Worm (Caenorhabditis elegans) whole organism, L4 larva: ENCODE measurements around the gene F38B7.17.

Source experiments
- F26F4.8 ChIP-seq: fragments of 200-800 bp; sonication (Bioruptor generic); conservative IDR thresholded peaks from 2 replicates; pipeline ENCODE4 v1.3.6; 2022; ENCODE audit warnings: missing genetic modification characterization, missing compliant biosample characterization
- F44E2.7 ChIP-seq: fragments of 200-800 bp; sonication (Bioruptor generic); IDR thresholded peaks from 2 replicates; pipeline ENCODE4 v2.1.2; 2022; ENCODE audit warnings: missing genetic modification characterization, missing compliant biosample characterization
- F49E8.2 ChIP-seq: sonication (generic microtip); optimal IDR thresholded peaks from 2 replicates; lab custom pipeline; 2016; ENCODE audit warnings: missing compliant biosample characterization, mild to moderate bottlenecking, missing genetic modification characterization, borderline replicate concordance
- T20F7.1 ChIP-seq: fragments of 200-800 bp; sonication (Bioruptor generic); optimal IDR thresholded peaks from 2 replicates; lab custom pipeline; 2018; ENCODE audit warnings: mild to moderate bottlenecking, missing genetic modification characterization, missing compliant biosample characterization
- Y5F2A.4 ChIP-seq: fragments of 200-800 bp; sonication (Bioruptor generic); optimal IDR thresholded peaks from 2 replicates; lab custom pipeline; 2018; ENCODE audit warnings: mild to moderate bottlenecking, missing genetic modification characterization, missing compliant biosample characterization
- Y75B8A.6 ChIP-seq: fragments of 200-800 bp; sonication (Bioruptor generic); IDR thresholded peaks from 2 replicates; pipeline ENCODE4 v1.3.6; 2022; ENCODE audit warnings: missing genetic modification reagents, missing genetic modification characterization, missing compliant biosample characterization
- aly-2 ChIP-seq: sonication (generic microtip); optimal IDR thresholded peaks from 2 replicates; lab custom pipeline; 2018; ENCODE audit warnings: missing biosample characterization, missing genetic modification characterization
- ama-1 ChIP-seq: fragments of 150-350 bp; optimal IDR thresholded peaks from 2 replicates; lab custom pipeline; 2014; ENCODE audit warnings: inconsistent platforms, mixed read lengths
- arid-1 ChIP-seq: fragments of 200-800 bp; sonication (Bioruptor generic); conservative IDR thresholded peaks from 2 replicates; pipeline ENCODE4 v1.3.6; 2022; ENCODE audit warnings: missing genetic modification reagents, missing genetic modification characterization, missing compliant biosample characterization
- ceh-28 ChIP-seq: fragments of 150-350 bp; optimal IDR thresholded peaks from 2 replicates; lab custom pipeline; 2014; ENCODE audit warnings: missing biosample characterization, missing genetic modification reagents, missing genetic modification characterization
- ceh-44 ChIP-seq: fragments of 200-800 bp; sonication (Bioruptor generic); IDR thresholded peaks from 2 replicates; pipeline ENCODE4 v1.3.6; 2022; ENCODE audit warnings: missing genetic modification reagents, missing genetic modification characterization, missing compliant biosample characterization
- ces-1 ChIP-seq: fragments of 150-350 bp; sonication (generic microtip); optimal IDR thresholded peaks from 4 replicates; lab custom pipeline; 2014; ENCODE audit warnings: missing biosample characterization, missing genetic modification reagents, missing genetic modification characterization
- cey-2 ChIP-seq: sonication (generic microtip); optimal IDR thresholded peaks from 3 replicates; lab custom pipeline; 2017; ENCODE audit warnings: missing genetic modification characterization, mild to moderate bottlenecking, missing compliant biosample characterization, antibody characterized with exemption, borderline replicate concordance; ENCODE audit not compliant: insufficient read depth
- ctbp-1 ChIP-seq: fragments of 200-800 bp; sonication (Bioruptor generic); IDR thresholded peaks from 2 replicates; pipeline ENCODE4 v1.3.6; 2022; ENCODE audit warnings: missing genetic modification reagents, missing genetic modification characterization, missing compliant biosample characterization
- daf-19 ChIP-seq: fragments of 200-800 bp; sonication (Bioruptor generic); conservative IDR thresholded peaks from 2 replicates; pipeline ENCODE4 v1.3.6; 2022; ENCODE audit warnings: missing genetic modification characterization, missing compliant biosample characterization
- dmd-9 ChIP-seq: fragments of 200-800 bp; sonication (Bioruptor generic); IDR thresholded peaks from 2 replicates; pipeline ENCODE4 v1.3.6; 2022; ENCODE audit warnings: missing genetic modification reagents, missing genetic modification characterization, missing compliant biosample characterization
- duxl-1 ChIP-seq: sonication (generic microtip); optimal IDR thresholded peaks from 2 replicates; lab custom pipeline; 2016; ENCODE audit warnings: mild to moderate bottlenecking, missing genetic modification characterization, moderate library complexity, missing compliant biosample characterization; ENCODE audit not compliant: poor library complexity
- egl-43 ChIP-seq: fragments of 200-800 bp; sonication (Bioruptor generic); IDR thresholded peaks from 2 replicates; pipeline ENCODE4 v1.3.6; 2022; ENCODE audit warnings: missing genetic modification reagents, missing genetic modification characterization, missing compliant biosample characterization
- fkh-10 ChIP-seq: fragments of 150-350 bp; optimal IDR thresholded peaks from 2 replicates; lab custom pipeline; 2014; ENCODE audit warnings: missing biosample characterization, missing genetic modification reagents, missing genetic modification characterization
- fos-1 ChIP-seq: fragments of 150-350 bp; optimal IDR thresholded peaks from 2 replicates; lab custom pipeline; 2014; ENCODE audit warnings: missing biosample characterization, missing genetic modification characterization
- gei-8 ChIP-seq: fragments of 200-800 bp; sonication (Bioruptor generic); optimal IDR thresholded peaks from 2 replicates; lab custom pipeline; 2018; ENCODE audit warnings: mild to moderate bottlenecking, missing genetic modification characterization, missing compliant biosample characterization
- hif-1 ChIP-seq, 2 experiments: sonication (generic microtip); optimal IDR thresholded peaks; 2 replicates each; lab custom pipeline; 2016 to 2017; ENCODE audit warnings: missing compliant biosample characterization in 2 of 2, missing genetic modification characterization in 2 of 2, missing genetic modification reagents in 2 of 2, missing genotype in 2 of 2, mild to moderate bottlenecking in 1 of 2
- lin-1 ChIP-seq: fragments of 200-800 bp; sonication (Bioruptor generic); IDR thresholded peaks from 2 replicates; pipeline ENCODE4 v1.3.6; 2022; ENCODE audit warnings: missing genetic modification reagents, missing genetic modification characterization, missing compliant biosample characterization
- lin-13 ChIP-seq: fragments of 150-350 bp; optimal IDR thresholded peaks from 2 replicates; lab custom pipeline; 2014; ENCODE audit warnings: missing biosample characterization, missing genetic modification reagents, missing genetic modification characterization
- lin-38 ChIP-seq: fragments of 200-800 bp; sonication (Bioruptor generic); IDR thresholded peaks from 2 replicates; pipeline ENCODE4 v1.3.6; 2022; ENCODE audit warnings: missing genetic modification reagents, missing genetic modification characterization, missing compliant biosample characterization
- lir-3 ChIP-seq: sonication (generic microtip); optimal IDR thresholded peaks from 2 replicates; lab custom pipeline; 2016; ENCODE audit warnings: mild to moderate bottlenecking, missing genetic modification characterization, missing compliant biosample characterization
- lsy-2 ChIP-seq, 2 experiments: fragments of 150-350 bp in 1 of 2; sonication (generic microtip) in 1 of 2; optimal IDR thresholded peaks; 2 replicates each; lab custom pipeline; 2014 to 2017; ENCODE audit warnings: missing biosample characterization in 2 of 2, missing genetic modification characterization in 2 of 2
- madf-5 ChIP-seq, 2 experiments: fragments of 200-800 bp; sonication (Bioruptor generic); IDR thresholded peaks; 2 replicates each; pipeline ENCODE4 v1.3.6; 2022; ENCODE audit warnings: missing compliant biosample characterization in 2 of 2, missing genetic modification characterization in 2 of 2
- madf-9 ChIP-seq: fragments of 200-800 bp; sonication (Bioruptor generic); conservative IDR thresholded peaks from 2 replicates; pipeline ENCODE4 v1.3.6; 2022; ENCODE audit warnings: missing genetic modification reagents, missing genetic modification characterization, missing compliant biosample characterization
- mxl-2 ChIP-seq: fragments of 200-800 bp; sonication (Bioruptor generic); conservative IDR thresholded peaks from 2 replicates; pipeline ENCODE4 v1.3.6; 2022; ENCODE audit warnings: missing genetic modification reagents, missing genetic modification characterization, missing compliant biosample characterization
- nhr-111 ChIP-seq: fragments of 200-800 bp; sonication (Bioruptor generic); optimal IDR thresholded peaks from 2 replicates; lab custom pipeline; 2018; ENCODE audit warnings: mild to moderate bottlenecking, missing genetic modification characterization, missing compliant biosample characterization
- nhr-237 ChIP-seq: sonication (generic microtip); optimal IDR thresholded peaks from 2 replicates; lab custom pipeline; 2017; ENCODE audit warnings: missing biosample characterization, missing genetic modification characterization
- nhr-28 ChIP-seq: fragments of 150-350 bp; optimal IDR thresholded peaks from 2 replicates; lab custom pipeline; 2014; ENCODE audit warnings: missing biosample characterization, missing genetic modification characterization
- nhr-6 ChIP-seq: fragments of 150-350 bp; optimal IDR thresholded peaks from 2 replicates; lab custom pipeline; 2014; ENCODE audit warnings: missing biosample characterization, missing genetic modification characterization
- nhr-77 ChIP-seq: fragments of 150-350 bp; optimal IDR thresholded peaks from 2 replicates; lab custom pipeline; 2014; ENCODE audit warnings: missing biosample characterization, missing genetic modification characterization
- pha-4 ChIP-seq, 2 experiments: fragments of 150-350 bp in 1 of 2; fragments of 200-800 bp in 1 of 2; sonication (Bioruptor generic) in 1 of 2; IDR thresholded peaks in 1 of 2; optimal IDR thresholded peaks in 1 of 2; 2 replicates each; pipeline versions ENCODE4 v1.3.6 to Lab custom; 2014 to 2022; ENCODE audit warnings: missing genetic modification characterization in 2 of 2, missing genetic modification reagents in 2 of 2, missing biosample characterization in 1 of 2, missing compliant biosample characterization in 1 of 2
- saeg-2 ChIP-seq: fragments of 200-800 bp; sonication (Bioruptor generic); IDR thresholded peaks from 2 replicates; pipeline ENCODE4 v1.3.6; 2022; ENCODE audit warnings: missing genetic modification reagents, missing genetic modification characterization, missing compliant biosample characterization
- set-16 ChIP-seq: fragments of 200-800 bp; sonication (Bioruptor generic); IDR thresholded peaks from 2 replicates; pipeline ENCODE4 v1.3.6; 2022; ENCODE audit warnings: missing genetic modification reagents, missing genetic modification characterization, missing compliant biosample characterization
- skn-1 ChIP-seq: fragments of 150-350 bp; optimal IDR thresholded peaks from 2 replicates; lab custom pipeline; 2014; ENCODE audit warnings: missing biosample characterization, missing genetic modification characterization
- snpc-1.2 ChIP-seq: fragments of 200-800 bp; sonication (Bioruptor generic); IDR thresholded peaks from 2 replicates; pipeline ENCODE4 v1.3.6; 2022; ENCODE audit warnings: missing genetic modification reagents, missing genetic modification characterization, missing compliant biosample characterization
- snpc-4 ChIP-seq: fragments of 150-350 bp; optimal IDR thresholded peaks from 2 replicates; lab custom pipeline; 2014; ENCODE audit warnings: missing biosample characterization, missing genetic modification characterization
- spr-3 ChIP-seq: fragments of 200-800 bp; sonication (Bioruptor generic); optimal IDR thresholded peaks from 2 replicates; lab custom pipeline; 2018; ENCODE audit warnings: mild to moderate bottlenecking, missing genetic modification characterization, missing compliant biosample characterization
- tag-97 ChIP-seq: fragments of 200-800 bp; sonication (Bioruptor generic); IDR thresholded peaks from 2 replicates; pipeline ENCODE4 v1.3.6; 2022; ENCODE audit warnings: missing genetic modification characterization, missing compliant biosample characterization
- tra-1 ChIP-seq: fragments of 200-800 bp; sonication (Bioruptor generic); IDR thresholded peaks from 2 replicates; pipeline ENCODE4 v1.3.6; 2022; ENCODE audit warnings: missing genetic modification reagents, missing genetic modification characterization, missing compliant biosample characterization
- unc-130 ChIP-seq: sonication (generic microtip); optimal IDR thresholded peaks from 2 replicates; lab custom pipeline; 2016; ENCODE audit warnings: missing genetic modification reagents, missing genetic modification characterization, missing compliant biosample characterization
- unc-62 ChIP-seq, 3 experiments: fragments of 150-350 bp in 1 of 3; sonication (generic microtip); optimal IDR thresholded peaks in 2 of 3; peaks in 1 of 3; 1 replicate in 1 of 3; 2 replicates in 2 of 3; lab custom pipeline; 2014 to 2017; ENCODE audit warnings: missing biosample characterization in 3 of 3, missing genetic modification characterization in 3 of 3, missing genetic modification reagents in 3 of 3, missing genotype in 1 of 3
- zfp-2 ChIP-seq: sonication (generic microtip); optimal IDR thresholded peaks from 2 replicates; lab custom pipeline; 2016; ENCODE audit warnings: mild to moderate bottlenecking, missing genetic modification characterization, missing compliant biosample characterization
- zip-11 ChIP-seq: fragments of 200-800 bp; sonication (Bioruptor generic); IDR thresholded peaks from 2 replicates; pipeline ENCODE4 v1.3.6; 2022; ENCODE audit warnings: missing genetic modification characterization, missing compliant biosample characterization
- zip-2 ChIP-seq: fragments of 150-350 bp; optimal IDR thresholded peaks from 2 replicates; lab custom pipeline; 2014; ENCODE audit warnings: missing biosample characterization, missing genetic modification characterization

Gene F38B7.17

ce11 chrV:11534495-11535189, 14.1 kb downstream of the F38B7.17 start:
- TF ChIP-seq nhr-237 (tag; lab: Kevin White, UChicago) = no peak
- TF ChIP-seq egl-43 (GFP tag; lab: Robert Waterston, UW) = no peak
- peak in 1 of 2 experiments; percentile 64 for TF ChIP-seq lsy-2 (tag; optimal IDR thresholded peaks at IDR 0.05; lab: Kevin White, UChicago)
- TF ChIP-seq F26F4.8 (GFP tag; lab: Robert Waterston, UW) = no peak
- no peak for TF ChIP-seq spr-3 (GFP tag; lab: Kevin White, UChicago)
- no peak for TF ChIP-seq lin-13 (GFP tag; lab: Kevin White, UChicago)
- TF ChIP-seq tag-97 = no peak
- TF ChIP-seq tra-1 (GFP tag; lab: Robert Waterston, UW) = no peak
- no peak for TF ChIP-seq snpc-4
- TF ChIP-seq zip-11 (GFP tag; lab: Robert Waterston, UW) = no peak
- no peak for TF ChIP-seq ces-1 (GFP tag; lab: Kevin White, UChicago)
- no peak for TF ChIP-seq zip-2
- no peak for TF ChIP-seq ctbp-1 (GFP tag; lab: Robert Waterston, UW)
- TF ChIP-seq aly-2 (tag; lab: Kevin White, UChicago) = no peak
- TF ChIP-seq ceh-28 (tag; lab: Kevin White, UChicago) = no peak
- TF ChIP-seq madf-5 (GFP tag; IDR thresholded peaks at IDR 0.05; lab: Robert Waterston, UW) = no peak
- no peak for TF ChIP-seq unc-130
- TF ChIP-seq duxl-1 (tag; lab: Kevin White, UChicago) = no peak
- no peak for TF ChIP-seq nhr-6
- no peak for TF ChIP-seq Y5F2A.4 (GFP tag; lab: Kevin White, UChicago)
- no peak for TF ChIP-seq pha-4 (GFP tag; IDR thresholded peaks at IDR 0.05; lab: Robert Waterston, UW)
- no peak for TF ChIP-seq pha-4 (tag; optimal IDR thresholded peaks at IDR 0.05; lab: Kevin White, UChicago)
- no peak for TF ChIP-seq F44E2.7 (GFP tag; lab: Robert Waterston, UW)
- TF ChIP-seq mxl-2 = no peak
- no peak for TF ChIP-seq saeg-2
- TF ChIP-seq Y75B8A.6 (GFP tag; lab: Robert Waterston, UW) = no peak
- TF ChIP-seq ama-1 (lab: Kevin White, UChicago) = no peak
- TF ChIP-seq hif-1 (tag; optimal IDR thresholded peaks at IDR 0.05; lab: Kevin White, UChicago) = no peak
- no peak; the same call in 1 of the 2 replicates for TF ChIP-seq madf-9 (GFP tag; lab: Robert Waterston, UW)
- peak; percentile 94 for TF ChIP-seq nhr-28
- no peak for TF ChIP-seq zfp-2 (tag; lab: Kevin White, UChicago)
- TF ChIP-seq skn-1 (tag; lab: Kevin White, UChicago) = no peak
- no peak; the same call in none of the 2 replicates for TF ChIP-seq lin-38 (GFP tag; lab: Robert Waterston, UW)
- TF ChIP-seq unc-62 (GFP tag; optimal IDR thresholded peaks at IDR 0.05 in 1 of 2; lab: Kevin White, UChicago) = peak in 1 of 2 experiments; percentile 79
- no peak for TF ChIP-seq unc-62 (tag; optimal IDR thresholded peaks at IDR 0.05; lab: Kevin White, UChicago)
- TF ChIP-seq fkh-10 (GFP tag; lab: Kevin White, UChicago) = no peak
- no peak for TF ChIP-seq dmd-9 (GFP tag; lab: Robert Waterston, UW)
- no peak for TF ChIP-seq set-16 (GFP tag; lab: Robert Waterston, UW)
- no peak for TF ChIP-seq F49E8.2 (tag; lab: Kevin White, UChicago)
- TF ChIP-seq snpc-1.2 (GFP tag; lab: Robert Waterston, UW) = no peak
- no peak for TF ChIP-seq nhr-111 (GFP tag; lab: Kevin White, UChicago)
- TF ChIP-seq T20F7.1 (GFP tag; lab: Kevin White, UChicago) = peak; percentile 12
- peak; percentile 84 for TF ChIP-seq nhr-77
- TF ChIP-seq arid-1 (GFP tag; lab: Robert Waterston, UW) = no peak
- no peak for TF ChIP-seq daf-19 (GFP tag; lab: Robert Waterston, UW)
- no peak for TF ChIP-seq ceh-44 (GFP tag; lab: Robert Waterston, UW)
- TF ChIP-seq lin-1 (GFP tag; lab: Robert Waterston, UW) = no peak
- no peak for TF ChIP-seq lir-3 (tag; lab: Kevin White, UChicago)
- no peak for TF ChIP-seq gei-8 (GFP tag; lab: Kevin White, UChicago)
- TF ChIP-seq fos-1 (tag; lab: Kevin White, UChicago) = no peak
- peak; percentile 78 for TF ChIP-seq cey-2 (tag; lab: Kevin White, UChicago)
